Worm (Caenorhabditis elegans) whole organism, L1 larva: ENCODE results near the gene C18H9.5.

Experiments used
- C04F5.9 ChIP-seq: sonication (generic microtip); optimal IDR thresholded peaks from 2 replicates; lab custom pipeline; 2016; ENCODE audit warnings: missing genetic modification characterization, missing compliant biosample characterization
- C16A3.4 ChIP-seq: fragments of 150-350 bp; optimal IDR thresholded peaks from 2 replicates; lab custom pipeline; 2014; ENCODE audit warnings: missing biosample characterization, missing genetic modification characterization
- F16B12.6 ChIP-seq: fragments of 150-350 bp; optimal IDR thresholded peaks from 2 replicates; lab custom pipeline; 2014; ENCODE audit warnings: missing biosample characterization, missing genetic modification characterization
- aha-1 ChIP-seq: fragments of 150-350 bp; optimal IDR thresholded peaks from 2 replicates; lab custom pipeline; 2014; ENCODE audit warnings: missing biosample characterization, missing genetic modification characterization
- alr-1 ChIP-seq: fragments of 200-800 bp; sonication (Bioruptor generic); optimal IDR thresholded peaks from 2 replicates; lab custom pipeline; 2018; ENCODE audit warnings: borderline replicate concordance, mild to moderate bottlenecking, missing genetic modification characterization, missing compliant biosample characterization
- aly-2 ChIP-seq: fragments of 150-350 bp; optimal IDR thresholded peaks from 2 replicates; lab custom pipeline; 2014; ENCODE audit warnings: missing biosample characterization, missing genetic modification characterization
- ama-1 ChIP-seq: fragments of 150-350 bp; optimal IDR thresholded peaks from 2 replicates; lab custom pipeline; 2014
- blmp-1 ChIP-seq: fragments of 150-350 bp; optimal IDR thresholded peaks from 2 replicates; lab custom pipeline; 2014; ENCODE audit warnings: missing biosample characterization, missing genetic modification characterization
- ceh-63 ChIP-seq: fragments of 200-800 bp; sonication (Bioruptor generic); optimal IDR thresholded peaks from 2 replicates; lab custom pipeline; 2018; ENCODE audit warnings: mild to moderate bottlenecking, missing genetic modification characterization, missing compliant biosample characterization
- ceh-8 ChIP-seq: fragments of 200-800 bp; sonication (Bioruptor generic); optimal IDR thresholded peaks from 2 replicates; lab custom pipeline; 2018; ENCODE audit warnings: mild to moderate bottlenecking, missing genetic modification characterization, moderate library complexity, missing compliant biosample characterization
- ces-1 ChIP-seq: fragments of 150-350 bp; optimal IDR thresholded peaks from 2 replicates; lab custom pipeline; 2014; ENCODE audit warnings: missing biosample characterization, missing genetic modification reagents, missing genetic modification characterization
- dpl-1 ChIP-seq, 3 experiments: fragments of 150-350 bp in 2 of 3; sonication (generic microtip) in 1 of 3; optimal IDR thresholded peaks; 2 replicates each; lab custom pipeline; 2014 to 2017; ENCODE audit warnings: missing biosample characterization in 3 of 3, missing genetic modification characterization in 3 of 3, missing genetic modification reagents in 3 of 3
- dsc-1 ChIP-seq: sonication (generic microtip); optimal IDR thresholded peaks from 2 replicates; lab custom pipeline; 2016; ENCODE audit warnings: mild to moderate bottlenecking, missing genetic modification characterization, missing compliant biosample characterization
- efl-3 ChIP-seq: fragments of 200-800 bp; sonication (Bioruptor generic); optimal IDR thresholded peaks from 2 replicates; lab custom pipeline; 2018; ENCODE audit warnings: mild to moderate bottlenecking, missing genetic modification characterization, missing compliant biosample characterization
- egl-13 ChIP-seq: sonication (generic microtip); optimal IDR thresholded peaks from 2 replicates; lab custom pipeline; 2016; ENCODE audit warnings: missing genotype, missing genetic modification reagents, missing genetic modification characterization, missing compliant biosample characterization
- egl-27 ChIP-seq, 2 experiments: fragments of 150-350 bp in 1 of 2; sonication (generic microtip); optimal IDR thresholded peaks; 3 replicates each; lab custom pipeline; 2017 to 2018; ENCODE audit warnings: missing biosample characterization in 2 of 2, missing genetic modification characterization in 2 of 2, missing genetic modification reagents in 2 of 2
- fkh-10 ChIP-seq: sonication (generic microtip); optimal IDR thresholded peaks from 2 replicates; lab custom pipeline; 2017; ENCODE audit warnings: missing biosample characterization, missing genetic modification reagents, missing genetic modification characterization
- fkh-8 ChIP-seq: sonication (generic microtip); optimal IDR thresholded peaks from 2 replicates; lab custom pipeline; 2016; ENCODE audit warnings: mild to moderate bottlenecking, missing genetic modification characterization, missing compliant biosample characterization
- irx-1 ChIP-seq: sonication (generic microtip); optimal IDR thresholded peaks from 2 replicates; lab custom pipeline; 2016; ENCODE audit warnings: missing genetic modification characterization, missing compliant biosample characterization
- isw-1 ChIP-seq: fragments of 200-800 bp; sonication (Bioruptor generic); IDR thresholded peaks from 2 replicates; pipeline ENCODE4 v1.3.6; 2022; ENCODE audit warnings: missing genetic modification characterization, missing compliant biosample characterization
- jun-1 ChIP-seq: fragments of 150-350 bp; optimal IDR thresholded peaks from 2 replicates; lab custom pipeline; 2014; ENCODE audit warnings: missing biosample characterization, missing genetic modification reagents, missing genetic modification characterization
- lin-13 ChIP-seq: fragments of 150-350 bp; optimal IDR thresholded peaks from 2 replicates; lab custom pipeline; 2014; ENCODE audit warnings: missing biosample characterization, missing genetic modification reagents, missing genetic modification characterization
- lin-15B ChIP-seq: fragments of 150-350 bp; sonication (generic microtip); optimal IDR thresholded peaks from 3 replicates; lab custom pipeline; 2014; ENCODE audit warnings: missing biosample characterization, missing genetic modification characterization
- lir-3 ChIP-seq: sonication (generic microtip); optimal IDR thresholded peaks from 2 replicates; lab custom pipeline; 2016; ENCODE audit warnings: mild to moderate bottlenecking, missing genetic modification characterization, moderate library complexity, missing compliant biosample characterization; ENCODE audit not compliant: poor library complexity
- mef-2 ChIP-seq: fragments of 150-350 bp; optimal IDR thresholded peaks from 2 replicates; lab custom pipeline; 2014; ENCODE audit warnings: missing biosample characterization, missing genetic modification characterization
- mep-1 ChIP-seq: fragments of 150-350 bp; optimal IDR thresholded peaks from 2 replicates; lab custom pipeline; 2014; ENCODE audit warnings: missing biosample characterization, missing genetic modification characterization
- nhr-12 ChIP-seq: sonication (generic microtip); optimal IDR thresholded peaks from 2 replicates; lab custom pipeline; 2017; ENCODE audit warnings: missing biosample characterization, missing genetic modification characterization
- nhr-19 ChIP-seq: fragments of 200-800 bp; sonication (Bioruptor generic); conservative IDR thresholded peaks from 2 replicates; pipeline ENCODE4 v1.3.6; 2022; ENCODE audit warnings: missing genetic modification characterization, missing compliant biosample characterization
- nhr-20 ChIP-seq: sonication (generic microtip); optimal IDR thresholded peaks from 2 replicates; lab custom pipeline; 2016; ENCODE audit warnings: mild to moderate bottlenecking, missing genetic modification characterization, missing compliant biosample characterization
- nhr-237 ChIP-seq: fragments of 150-350 bp; optimal IDR thresholded peaks from 2 replicates; lab custom pipeline; 2014; ENCODE audit warnings: missing biosample characterization, missing genetic modification characterization
- nhr-47 ChIP-seq: sonication (generic microtip); optimal IDR thresholded peaks from 2 replicates; lab custom pipeline; 2016; ENCODE audit warnings: mild to moderate bottlenecking, missing genetic modification characterization, moderate library complexity, missing compliant biosample characterization
- nhr-76 ChIP-seq: sonication (generic microtip); optimal IDR thresholded peaks from 2 replicates; lab custom pipeline; 2017; ENCODE audit warnings: missing biosample characterization, missing genetic modification characterization
- nhr-84 ChIP-seq: sonication (generic microtip); optimal IDR thresholded peaks from 2 replicates; lab custom pipeline; 2017; ENCODE audit warnings: missing biosample characterization, missing genetic modification characterization
- nhr-85 ChIP-seq: sonication (generic microtip); peaks from one replicate; lab custom pipeline; 2016; ENCODE audit warnings: missing genetic modification characterization, inconsistent platforms, missing compliant biosample characterization
- nhr-90 ChIP-seq: sonication (generic microtip); optimal IDR thresholded peaks from 2 replicates; lab custom pipeline; 2016; ENCODE audit warnings: mild to moderate bottlenecking, missing genetic modification characterization, missing compliant biosample characterization; ENCODE audit not compliant: poor library complexity
- skn-1 ChIP-seq: fragments of 150-350 bp; optimal IDR thresholded peaks from 2 replicates; lab custom pipeline; 2014; ENCODE audit warnings: missing biosample characterization, missing genetic modification characterization
- snpc-4 ChIP-seq: fragments of 150-350 bp; optimal IDR thresholded peaks from 2 replicates; lab custom pipeline; 2014; ENCODE audit warnings: missing biosample characterization, missing genetic modification characterization
- tbx-2 ChIP-seq: sonication (generic microtip); optimal IDR thresholded peaks from 2 replicates; lab custom pipeline; 2016; ENCODE audit warnings: missing genetic modification characterization, missing compliant biosample characterization
- unc-130 ChIP-seq: fragments of 150-350 bp; optimal IDR thresholded peaks from 2 replicates; lab custom pipeline; 2017; ENCODE audit warnings: missing biosample characterization, missing genetic modification characterization, inconsistent platforms
- unc-30 ChIP-seq: sonication (generic microtip); optimal IDR thresholded peaks from 2 replicates; lab custom pipeline; 2017; ENCODE audit warnings: missing biosample characterization, missing genetic modification characterization
- unc-62 ChIP-seq: fragments of 150-350 bp; optimal IDR thresholded peaks from 2 replicates; lab custom pipeline; 2014; ENCODE audit warnings: missing biosample characterization, missing genetic modification reagents, missing genetic modification characterization
- unc-86 ChIP-seq: sonication (generic microtip); optimal IDR thresholded peaks from 2 replicates; lab custom pipeline; 2016; ENCODE audit warnings: missing genetic modification characterization, missing compliant biosample characterization
- unc-98 ChIP-seq: fragments of 200-800 bp; sonication (Bioruptor generic); IDR thresholded peaks from 2 replicates; pipeline ENCODE4 v1.3.6; 2022; ENCODE audit warnings: missing genetic modification characterization, missing compliant biosample characterization
- vab-15 ChIP-seq: sonication (generic microtip); optimal IDR thresholded peaks from 2 replicates; lab custom pipeline; 2017; ENCODE audit warnings: missing genotype, mild to moderate bottlenecking, missing genetic modification characterization, missing compliant biosample characterization
- zag-1 ChIP-seq: fragments of 150-350 bp; optimal IDR thresholded peaks from 2 replicates; lab custom pipeline; 2014; ENCODE audit warnings: missing biosample characterization, missing genetic modification characterization
- zip-4 ChIP-seq: fragments of 200-800 bp; sonication (Bioruptor generic); optimal IDR thresholded peaks from 2 replicates; lab custom pipeline; 2018; ENCODE audit warnings: mild to moderate bottlenecking, missing genetic modification characterization, moderate library complexity, missing compliant biosample characterization

The C18H9.5 gene

ce11 chrII:6683663-6684285 lies 11.6 kb downstream of the C18H9.5 start, which contains the start of gene gyf-1 (continued):
- TF ChIP-seq alr-1 (tag; lab: Kevin White, UChicago): no peak
- no peak for TF ChIP-seq lir-3 (tag; lab: Kevin White, UChicago)
- no peak for TF ChIP-seq efl-3 (GFP tag; lab: Kevin White, UChicago)
- TF ChIP-seq fkh-8 (tag; lab: Kevin White, UChicago): peak; percentile 47
- TF ChIP-seq jun-1: no peak
- TF ChIP-seq zip-4 (GFP tag; lab: Kevin White, UChicago): no peak
- TF ChIP-seq nhr-84 (tag; lab: Kevin White, UChicago): no peak
- no peak for TF ChIP-seq aha-1 (tag; lab: Kevin White, UChicago)
- no peak for TF ChIP-seq dsc-1 (tag; lab: Kevin White, UChicago)
- no peak for TF ChIP-seq isw-1 (GFP tag; lab: Robert Waterston, UW)
- no peak for TF ChIP-seq unc-30 (tag; lab: Kevin White, UChicago)
- TF ChIP-seq egl-13 (tag; lab: Kevin White, UChicago): no peak
- peak; percentile 10 for TF ChIP-seq blmp-1 (tag; lab: Kevin White, UChicago)
- TF ChIP-seq dpl-1 (GFP tag; optimal IDR thresholded peaks at IDR 0.05; lab: Kevin White, UChicago): peak in 2 of 3 experiments; percentile 5 to 14
- no peak for TF ChIP-seq irx-1 (tag; lab: Kevin White, UChicago)
- peak; percentile 46 for TF ChIP-seq nhr-20 (tag; lab: Kevin White, UChicago)
- TF ChIP-seq zag-1 (tag; lab: Kevin White, UChicago): no peak
- TF ChIP-seq skn-1 (tag; lab: Kevin White, UChicago): no peak
- no peak for TF ChIP-seq ces-1 (GFP tag; lab: Kevin White, UChicago)
- no peak for TF ChIP-seq nhr-237 (tag; lab: Kevin White, UChicago)
- TF ChIP-seq lin-13: no peak
- no peak for TF ChIP-seq mef-2 (tag; lab: Kevin White, UChicago)
- TF ChIP-seq nhr-76: no peak
- TF ChIP-seq nhr-90 (tag; lab: Kevin White, UChicago): no peak
- peak; percentile 24 for TF ChIP-seq tbx-2
- TF ChIP-seq unc-86: no peak
- TF ChIP-seq fkh-10 (GFP tag; lab: Kevin White, UChicago): no peak
- peak; percentile 37 for TF ChIP-seq nhr-47 (tag; lab: Kevin White, UChicago)
- no peak for TF ChIP-seq C16A3.4 (tag; lab: Kevin White, UChicago)
- no peak for TF ChIP-seq ama-1 (lab: Kevin White, UChicago)
- no peak for TF ChIP-seq unc-98 (GFP tag; lab: Robert Waterston, UW)
- TF ChIP-seq aly-2 (tag; lab: Kevin White, UChicago): peak; percentile 3
- TF ChIP-seq vab-15 (tag; lab: Kevin White, UChicago): peak; percentile 10

ce11 chrII:6682918-6683317 lies 12.4 kb downstream of the C18H9.5 start:
- TF ChIP-seq tbx-2: no peak
- TF ChIP-seq ceh-63 (GFP tag; lab: Kevin White, UChicago): no peak
- peak; percentile 13 for TF ChIP-seq nhr-85
- TF ChIP-seq lir-3 (tag; lab: Kevin White, UChicago): no peak

- TF ChIP-seq zip-4 (GFP tag; lab: Kevin White, UChicago): no peak
- TF ChIP-seq unc-130 (tag; lab: Kevin White, UChicago): no peak
- TF ChIP-seq nhr-12: no peak
- no peak for TF ChIP-seq vab-15 (tag; lab: Kevin White, UChicago)
- TF ChIP-seq C16A3.4 (tag; lab: Kevin White, UChicago): no peak
- TF ChIP-seq unc-98 (GFP tag; lab: Robert Waterston, UW): no peak
- TF ChIP-seq lin-15B (tag; lab: Kevin White, UChicago): no peak
- TF ChIP-seq aha-1 (tag; lab: Kevin White, UChicago): no peak
- TF ChIP-seq alr-1 (tag; lab: Kevin White, UChicago): no peak
- no peak for TF ChIP-seq mep-1
- no peak for TF ChIP-seq snpc-4 (tag; lab: Kevin White, UChicago)
- TF ChIP-seq F16B12.6: no peak
- no peak for TF ChIP-seq dpl-1 (GFP tag; optimal IDR thresholded peaks at IDR 0.05; lab: Kevin White, UChicago)
- no peak for TF ChIP-seq ceh-8 (GFP tag; lab: Kevin White, UChicago)
- TF ChIP-seq nhr-19 (GFP tag; lab: Robert Waterston, UW): no peak
- no peak for TF ChIP-seq unc-62 (GFP tag; lab: Kevin White, UChicago)
- TF ChIP-seq egl-27 (tag; optimal IDR thresholded peaks at IDR 0.05; lab: Kevin White, UChicago): no peak
- TF ChIP-seq C04F5.9: no peak
- no peak for TF ChIP-seq tbx-2
Observed at ce11 chrII:6681478-6681877, 13.9 kb downstream of the C18H9.5 start.
